Worm (Caenorhabditis elegans) whole organism, midembryonic: ENCODE data around the gene sas-1.

Experiments used
- flt-1 ChIP-seq: fragments of 200-800 bp; sonication (Bioruptor generic); IDR thresholded peaks from 2 replicates; pipeline ENCODE4 v1.3.6; 2022; ENCODE audit warnings: missing genetic modification characterization, missing compliant biosample characterization
- klf-2 ChIP-seq: fragments of 200-800 bp; sonication (Bioruptor generic); conservative IDR thresholded peaks from 2 replicates; pipeline ENCODE4 v1.3.6; 2022; ENCODE audit warnings: missing genetic modification reagents, missing genetic modification characterization, missing compliant biosample characterization
- med-1 ChIP-seq: sonication (generic microtip); optimal IDR thresholded peaks from 2 replicates; lab custom pipeline; 2017; ENCODE audit warnings: missing genetic modification characterization, mild to moderate bottlenecking, missing compliant biosample characterization, antibody characterized with exemption, missing genetic modification reagents; ENCODE audit not compliant: insufficient read depth
- ref-1 ChIP-seq: fragments of 200-800 bp; sonication (Bioruptor generic); conservative IDR thresholded peaks from 2 replicates; pipeline ENCODE4 v1.3.6; 2022; ENCODE audit warnings: missing genetic modification reagents, missing genetic modification characterization, missing compliant biosample characterization
- tab-1 ChIP-seq: fragments of 200-800 bp; sonication (Bioruptor generic); IDR thresholded peaks from 2 replicates; pipeline ENCODE4 v1.3.6; 2022; ENCODE audit warnings: missing genetic modification characterization, missing compliant biosample characterization
- ztf-29 ChIP-seq: fragments of 200-800 bp; sonication (Bioruptor generic); IDR thresholded peaks from 2 replicates; pipeline ENCODE4 v1.3.6; 2022; ENCODE audit warnings: missing genetic modification reagents, missing genetic modification characterization, missing compliant biosample characterization

DNA sequence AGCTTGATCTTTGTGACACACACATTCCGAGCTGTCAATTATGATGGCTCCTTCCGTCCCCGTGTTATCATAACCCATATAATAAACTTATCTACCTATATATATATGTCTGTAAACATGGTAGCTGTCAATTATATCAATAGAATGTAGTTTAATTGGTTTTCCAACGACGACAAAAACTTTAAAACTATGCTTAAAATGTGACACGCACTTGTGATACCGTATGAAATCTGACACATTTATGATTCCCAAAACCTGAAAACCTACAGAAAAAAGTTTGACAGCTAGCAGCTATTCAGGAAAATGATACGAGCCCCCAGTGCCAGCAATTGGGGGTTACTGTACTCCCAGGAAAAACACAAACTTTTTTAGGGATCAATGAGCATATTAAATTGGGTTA lies 40.6 kb upstream of the sas-1 start:
- TF ChIP-seq ztf-29 (GFP tag; lab: Robert Waterston, UW) (no peak), klf-2 (GFP tag; lab: Robert Waterston, UW) (no peak), med-1 (GFP tag; lab: Kevin White, UChicago) (no peak), tab-1 (GFP tag; lab: Robert Waterston, UW) (no peak), flt-1 (GFP tag; lab: Robert Waterston, UW) (no peak), ref-1 (no peak)
